Fruit fly (Drosophila melanogaster) whole organism, embryonic: ENCODE data around the gene Oatp74D.

Source experiments
- ATbp ChIP-seq: fragments of 200-800 bp; sonication (Bioruptor generic); optimal IDR thresholded peaks from 2 replicates; lab custom pipeline; 2017; ENCODE audit warnings: missing biosample characterization, mild to moderate bottlenecking, missing genetic modification characterization, missing genetic modification reagents
- Asciz ChIP-seq: fragments of 200-800 bp; sonication (Bioruptor generic); optimal IDR thresholded peaks from 2 replicates; lab custom pipeline; 2017; ENCODE audit warnings: missing biosample characterization, mild to moderate bottlenecking, missing genetic modification characterization, missing genetic modification reagents
- Awh ChIP-seq: fragments of 200-800 bp; sonication (Bioruptor generic); IDR thresholded peaks from 2 replicates; pipeline ENCODE4, ENCODE4 v1.3.6; 2022; ENCODE audit warnings: missing biosample characterization, missing genetic modification characterization
- CG10431 ChIP-seq: fragments of 200-800 bp; sonication (Bioruptor generic); optimal IDR thresholded peaks from 3 replicates; lab custom pipeline; 2018; ENCODE audit warnings: missing biosample characterization, mild to moderate bottlenecking, missing genetic modification characterization
- CG11723 ChIP-seq: fragments of 200-800 bp; sonication (Bioruptor generic); optimal IDR thresholded peaks from 2 replicates; lab custom pipeline; 2017; ENCODE audit warnings: missing biosample characterization, mild to moderate bottlenecking, missing genetic modification characterization
- CG15479 ChIP-seq: fragments of 200-800 bp; sonication (Bioruptor generic); optimal IDR thresholded peaks from 3 replicates; lab custom pipeline; 2019; ENCODE audit warnings: missing biosample characterization, mild to moderate bottlenecking, missing genetic modification characterization, moderate library complexity
- CG15696 ChIP-seq: fragments of 200-800 bp; sonication (Bioruptor generic); optimal IDR thresholded peaks from 2 replicates; lab custom pipeline; 2019; ENCODE audit warnings: missing biosample characterization, mild to moderate bottlenecking, missing genetic modification characterization, moderate library complexity
- CG16815 ChIP-seq: fragments of 200-800 bp; sonication (Bioruptor generic); optimal IDR thresholded peaks from 3 replicates; lab custom pipeline; 2017; ENCODE audit warnings: missing biosample characterization, mild to moderate bottlenecking, missing genetic modification characterization
- CG17568 ChIP-seq: fragments of 200-800 bp; sonication (Bioruptor generic); optimal IDR thresholded peaks from 2 replicates; lab custom pipeline; 2018; ENCODE audit warnings: missing biosample characterization, mild to moderate bottlenecking, missing genetic modification characterization, moderate library complexity
- CG2199 ChIP-seq: fragments of 200-800 bp; sonication (Bioruptor generic); IDR thresholded peaks from 3 replicates; pipeline ENCODE4 v1.3.6; 2022; ENCODE audit warnings: missing biosample characterization, missing genetic modification characterization
- CG2678 ChIP-seq: fragments of 200-800 bp; sonication (Bioruptor generic); optimal IDR thresholded peaks from 3 replicates; lab custom pipeline; 2019; ENCODE audit warnings: missing biosample characterization, mild to moderate bottlenecking, missing genetic modification characterization, moderate library complexity
- CG31441 ChIP-seq: fragments of 200-800 bp; sonication (Bioruptor generic); IDR thresholded peaks from 2 replicates; pipeline ENCODE4 v1.3.6; 2022; ENCODE audit warnings: missing biosample characterization, missing genetic modification characterization
- CG42726 ChIP-seq: fragments of 200-800 bp; sonication (Bioruptor generic); IDR thresholded peaks from 2 replicates; pipeline ENCODE4 v1.3.6; 2022; ENCODE audit warnings: missing biosample characterization, missing genetic modification characterization; ENCODE audit not compliant: partially characterized antibody
- CG4707 ChIP-seq: fragments of 200-800 bp; sonication (Bioruptor generic); optimal IDR thresholded peaks from 2 replicates; lab custom pipeline; 2018; ENCODE audit warnings: missing biosample characterization, mild to moderate bottlenecking, missing genetic modification characterization, moderate library complexity
- CG5953 ChIP-seq: fragments of 200-800 bp; sonication (Bioruptor generic); IDR thresholded peaks from 2 replicates; pipeline ENCODE4 v1.3.6; 2022; ENCODE audit warnings: missing biosample characterization, missing genetic modification characterization
- CG6689 ChIP-seq: fragments of 200-800 bp; sonication (Bioruptor generic); IDR thresholded peaks from 2 replicates; pipeline ENCODE4 v1.3.6; 2022; ENCODE audit warnings: missing biosample characterization, missing genetic modification characterization
- CG6813 ChIP-seq: fragments of 200-800 bp; sonication (Bioruptor generic); optimal IDR thresholded peaks from 2 replicates; lab custom pipeline; 2017; ENCODE audit warnings: missing biosample characterization, missing genetic modification characterization, mild to moderate bottlenecking, moderate library complexity, missing genetic modification reagents
- Camta ChIP-seq: fragments of 200-800 bp; sonication (Bioruptor generic); optimal IDR thresholded peaks from 2 replicates; lab custom pipeline; 2016; ENCODE audit warnings: missing biosample characterization, missing genetic modification characterization
- Fer1 ChIP-seq: fragments of 200-800 bp; sonication (Bioruptor generic); optimal IDR thresholded peaks from 2 replicates; lab custom pipeline; 2017; ENCODE audit warnings: missing biosample characterization, mild to moderate bottlenecking, missing genetic modification characterization
- GATAe ChIP-seq: fragments of 200-800 bp; sonication (Bioruptor generic); conservative IDR thresholded peaks from 2 replicates; pipeline ENCODE4 v1.3.6; 2022; ENCODE audit warnings: missing biosample characterization, missing genetic modification characterization
- Hr78 ChIP-seq, 2 experiments: fragments of 200-800 bp in 1 of 2; fragments of >200 bp in 1 of 2; sonication (Bioruptor generic) in 1 of 2; optimal IDR thresholded peaks; 2 replicates each; lab custom pipeline; 2017 to 2019; ENCODE audit warnings: missing biosample characterization in 2 of 2, missing genetic modification characterization in 2 of 2, mild to moderate bottlenecking in 1 of 2, moderate library complexity in 1 of 2
- Oaz ChIP-seq: fragments of 200-800 bp; sonication (Bioruptor generic); IDR thresholded peaks from 2 replicates; pipeline ENCODE4 v1.3.6; 2022; ENCODE audit warnings: missing biosample characterization, missing genetic modification characterization
- Pdp1 ChIP-seq, 2 experiments: fragments of 200-800 bp; sonication (Bioruptor generic); optimal IDR thresholded peaks; 3 replicates each; lab custom pipeline; 2016; ENCODE audit warnings: missing biosample characterization in 2 of 2, missing genetic modification characterization in 2 of 2, mild to moderate bottlenecking in 1 of 2, moderate library complexity in 1 of 2
- Stat92E ChIP-seq, 3 experiments: fragments of >200 bp in 2 of 3; fragments of 200-800 bp in 1 of 3; sonication (Bioruptor generic) in 1 of 3; optimal IDR thresholded peaks; 2 replicates each; lab custom pipeline; 2017 to 2019; ENCODE audit warnings: missing biosample characterization in 3 of 3, missing genetic modification characterization in 3 of 3, mild to moderate bottlenecking in 1 of 3, moderate library complexity in 1 of 3
- abd-A ChIP-seq: fragments of 200-800 bp; sonication (Bioruptor generic); optimal IDR thresholded peaks from 3 replicates; lab custom pipeline; 2019; ENCODE audit warnings: missing biosample characterization, mild to moderate bottlenecking, missing genetic modification characterization, moderate library complexity
- ara ChIP-seq: fragments of 200-800 bp; sonication (Bioruptor generic); IDR thresholded peaks from 2 replicates; pipeline ENCODE4 v1.3.6; 2022; ENCODE audit warnings: missing biosample characterization, missing genetic modification characterization
- da ChIP-seq: fragments of 200-800 bp; sonication (Bioruptor generic); optimal IDR thresholded peaks from 2 replicates; lab custom pipeline; 2016; ENCODE audit warnings: missing biosample characterization, missing genetic modification characterization
- exex ChIP-seq: fragments of 200-800 bp; sonication (Bioruptor generic); optimal IDR thresholded peaks from 4 replicates; lab custom pipeline; 2018; ENCODE audit warnings: missing biosample characterization, mild to moderate bottlenecking, missing genetic modification characterization, moderate library complexity
- gce ChIP-seq: fragments of 200-800 bp; sonication (Bioruptor generic); IDR thresholded peaks from 3 replicates; pipeline ENCODE4 v1.3.6; 2022; ENCODE audit warnings: missing biosample characterization, missing genetic modification characterization
- gem ChIP-seq: fragments of 200-800 bp; sonication (Bioruptor generic); optimal IDR thresholded peaks from 2 replicates; lab custom pipeline; 2019; ENCODE audit warnings: missing biosample characterization, mild to moderate bottlenecking, missing genetic modification characterization, moderate library complexity
- kni ChIP-seq: fragments of 200-800 bp; sonication (Bioruptor generic); optimal IDR thresholded peaks from 3 replicates; lab custom pipeline; 2017; ENCODE audit warnings: mild to moderate bottlenecking, missing biosample characterization, missing genetic modification reagents, missing genetic modification characterization
- mam ChIP-seq: fragments of 200-800 bp; sonication (Bioruptor generic); optimal IDR thresholded peaks from 3 replicates; lab custom pipeline; 2016; ENCODE audit warnings: missing biosample characterization, missing genetic modification characterization
- mld ChIP-seq: fragments of 200-800 bp; sonication (Bioruptor generic); IDR thresholded peaks from 3 replicates; pipeline ENCODE4 v1.3.6; 2022; ENCODE audit warnings: missing biosample characterization, missing genetic modification characterization; ENCODE audit not compliant: partially characterized antibody
- oc ChIP-seq: fragments of 200-800 bp; sonication (Bioruptor generic); optimal IDR thresholded peaks from 2 replicates; lab custom pipeline; 2018; ENCODE audit warnings: missing biosample characterization, mild to moderate bottlenecking, missing genetic modification characterization, moderate library complexity
- pita ChIP-seq: fragments of 200-800 bp; sonication (Bioruptor generic); optimal IDR thresholded peaks from 2 replicates; lab custom pipeline; 2017; ENCODE audit warnings: missing biosample characterization, mild to moderate bottlenecking, missing genetic modification characterization
- row ChIP-seq: fragments of 200-800 bp; sonication (Bioruptor generic); IDR thresholded peaks from 3 replicates; pipeline ENCODE4 v1.3.6; 2022; ENCODE audit warnings: missing biosample characterization, missing genetic modification characterization
- sd ChIP-seq: fragments of 200-800 bp; sonication (Bioruptor generic); optimal IDR thresholded peaks from 3 replicates; lab custom pipeline; 2018; ENCODE audit warnings: missing biosample characterization, mild to moderate bottlenecking, missing genetic modification characterization, moderate library complexity
- sens ChIP-seq: fragments of 200-800 bp; sonication (Bioruptor generic); peaks from one replicate; lab custom pipeline; 2016; ENCODE audit warnings: missing biosample characterization, missing genetic modification characterization
- sqz ChIP-seq: fragments of 200-800 bp; sonication (Bioruptor generic); optimal IDR thresholded peaks from 3 replicates; lab custom pipeline; 2018; ENCODE audit warnings: missing biosample characterization, mild to moderate bottlenecking, missing genetic modification characterization
- ssp ChIP-seq: fragments of 200-800 bp; sonication (Bioruptor generic); IDR thresholded peaks from 2 replicates; pipeline ENCODE4 v1.3.6; 2022; ENCODE audit warnings: missing biosample characterization, missing genetic modification characterization
- tll ChIP-seq, 2 experiments: fragments of 200-800 bp in 1 of 2; fragments of >200 bp in 1 of 2; sonication (Bioruptor generic) in 1 of 2; optimal IDR thresholded peaks; 2 replicates each; lab custom pipeline; 2017 to 2019; ENCODE audit warnings: missing biosample characterization in 2 of 2, missing genetic modification characterization in 2 of 2, mild to moderate bottlenecking in 1 of 2, moderate library complexity in 1 of 2
- unc-4 ChIP-seq: fragments of 200-800 bp; sonication (Bioruptor generic); IDR thresholded peaks from 2 replicates; pipeline ENCODE4 v1.3.6; 2022; ENCODE audit warnings: missing biosample characterization, missing genetic modification characterization; ENCODE audit not compliant: partially characterized antibody
- unpg ChIP-seq: fragments of 200-800 bp; sonication (Bioruptor generic); optimal IDR thresholded peaks from 3 replicates; lab custom pipeline; 2018; ENCODE audit warnings: missing biosample characterization, mild to moderate bottlenecking, missing genetic modification characterization, moderate library complexity
- vvl ChIP-seq: fragments of 200-800 bp; sonication (Bioruptor generic); IDR thresholded peaks from 2 replicates; pipeline ENCODE4 v1.3.6; 2022; ENCODE audit warnings: missing biosample characterization, missing genetic modification characterization

Oatp74D gene

dm6 chr3L:17493807-17494404 is 7.0 kb downstream of the Oatp74D start (continued):
- TF ChIP-seq tll (GFP tag; optimal IDR thresholded peaks at IDR 0.05; lab: Kevin White, UChicago) (no peak), kni (GFP tag; lab: Kevin White, UChicago) (peak; percentile 37), Fer1 (GFP tag; lab: Kevin White, UChicago) (no peak), Pdp1 (GFP tag; optimal IDR thresholded peaks at IDR 0.05; lab: Kevin White, UChicago) (peak in 1 of 2 experiments; percentile 50), row (GFP tag; lab: Robert Waterston, UW) (0 out of 3 replicates have a peak, but pooled peaks have one; percentile 10), ATbp (GFP tag; lab: Kevin White, UChicago) (no peak), CG2199 (GFP tag; lab: Robert Waterston, UW) (peak; percentile 75; the same call in 1 of the 3 replicates), sd (tag; lab: Kevin White, UChicago) (peak; percentile 92), CG4707 (no peak), da (GFP tag; lab: Kevin White, UChicago) (no peak), abd-A (tag; lab: Kevin White, UChicago) (peak; percentile 73), exex (tag; lab: Kevin White, UChicago) (peak; percentile 46), GATAe (GFP tag; lab: Robert Waterston, UW) (0 out of 2 replicates have a peak, but pooled peaks have one; percentile 32), Hr78 (GFP tag; optimal IDR thresholded peaks at IDR 0.05; lab: Kevin White, UChicago) (peak in 1 of 2 experiments; percentile 7), oc (tag; lab: Kevin White, UChicago) (peak; percentile 19), sqz (GFP tag; lab: Kevin White, UChicago) (peak; percentile 89), CG2678 (tag; lab: Kevin White, UChicago) (no peak)

- TF ChIP-seq mld, result no peak
- no peak for TF ChIP-seq vvl
- TF ChIP-seq CG42726, result no peak
- TF ChIP-seq Stat92E (GFP tag; optimal IDR thresholded peaks at IDR 0.05; lab: Kevin White, UChicago), result no peak
- peak; percentile 35 for TF ChIP-seq sens (GFP tag; lab: Kevin White, UChicago)
- TF ChIP-seq, all 482 proteins: peak for 1
These were observed 7.6 kb downstream of the Oatp74D start, which contains the start of gene edin for dm6 chr3L:17494541-17494940. edin (plus strand) TSS chr3L:17494880.

dm6 chr3L:17495266-17495961 is 8.5 kb downstream of the Oatp74D start:
- TF ChIP-seq Camta (GFP tag; lab: Kevin White, UChicago) (peak; percentile 0), CG16815 (no peak), ssp (GFP tag; lab: Robert Waterston, UW) (no peak), CG15479 (no peak), CG17568 (GFP tag; lab: Kevin White, UChicago) (no peak), gce (GFP tag; lab: Robert Waterston, UW) (no peak), gem (tag; lab: Kevin White, UChicago) (peak; percentile 47), CG2678 (tag; lab: Kevin White, UChicago) (peak; percentile 45), CG5953 (GFP tag; lab: Robert Waterston, UW) (no peak), CG10431 (GFP tag; lab: Kevin White, UChicago) (no peak), pita (GFP tag; lab: Kevin White, UChicago) (no peak), CG6813 (no peak), mam (GFP tag; lab: Kevin White, UChicago) (no peak), ara (GFP tag; lab: Robert Waterston, UW) (peak; percentile 37; the same call in 1 of the 2 replicates), CG6689 (GFP tag; lab: Robert Waterston, UW) (0 out of 2 replicates have a peak, but pooled peaks have one; percentile 32), CG15696 (tag; lab: Kevin White, UChicago) (peak; percentile 24), sqz (GFP tag; lab: Kevin White, UChicago) (peak; percentile 28), unpg (GFP tag; lab: Kevin White, UChicago) (peak; percentile 19), CG31441 (GFP tag; lab: Robert Waterston, UW) (peak; percentile 46; the same call in 1 of the 2 replicates), Asciz (no peak), Awh (0 out of 2 replicates have a peak, but pooled peaks have one; percentile 52), Oaz (GFP tag; lab: Robert Waterston, UW) (no peak), unc-4 (GFP tag; lab: Robert Waterston, UW) (no peak), CG11723 (GFP tag; lab: Kevin White, UChicago) (no peak)
